Fruit fly (Drosophila melanogaster) whole organism, embryonic: ENCODE measurements around the gene jv.

Experiments used
- B-H1 ChIP-seq: fragments of 200-800 bp; sonication (Bioruptor generic); IDR thresholded peaks from 3 replicates; pipeline ENCODE4 v1.3.6; 2022; ENCODE audit warnings: missing biosample characterization, missing genetic modification characterization
- B-H2 ChIP-seq: fragments of 200-800 bp; sonication (Bioruptor generic); optimal IDR thresholded peaks from 2 replicates; lab custom pipeline; 2018; ENCODE audit warnings: missing biosample characterization, mild to moderate bottlenecking, missing genetic modification characterization
- BtbVII ChIP-seq: fragments of 200-800 bp; sonication (Bioruptor generic); optimal IDR thresholded peaks from 3 replicates; lab custom pipeline; 2017; ENCODE audit warnings: missing biosample characterization, mild to moderate bottlenecking, missing genetic modification characterization
- CG10147 ChIP-seq: fragments of 200-800 bp; sonication (Bioruptor generic); optimal IDR thresholded peaks from 2 replicates; lab custom pipeline; 2019; ENCODE audit warnings: missing biosample characterization, mild to moderate bottlenecking, missing genetic modification characterization, moderate library complexity
- CG10431 ChIP-seq: fragments of 200-800 bp; sonication (Bioruptor generic); optimal IDR thresholded peaks from 3 replicates; lab custom pipeline; 2018; ENCODE audit warnings: missing biosample characterization, mild to moderate bottlenecking, missing genetic modification characterization
- CG10543 ChIP-seq: fragments of 200-800 bp; sonication (Bioruptor generic); optimal IDR thresholded peaks from 3 replicates; lab custom pipeline; 2017; ENCODE audit warnings: missing biosample characterization, mild to moderate bottlenecking, missing genetic modification characterization, moderate library complexity
- CG10654 ChIP-seq: fragments of 200-800 bp; sonication (Bioruptor generic); optimal IDR thresholded peaks from 2 replicates; lab custom pipeline; 2016; ENCODE audit warnings: missing biosample characterization, missing genetic modification characterization
- CG12071 ChIP-seq: fragments of 200-800 bp; sonication (Bioruptor generic); optimal IDR thresholded peaks from 3 replicates; lab custom pipeline; 2018; ENCODE audit warnings: missing biosample characterization, mild to moderate bottlenecking, missing genetic modification characterization
- CG13296 ChIP-seq: fragments of 200-800 bp; sonication (Bioruptor generic); optimal IDR thresholded peaks from 3 replicates; lab custom pipeline; 2018; ENCODE audit warnings: missing biosample characterization, mild to moderate bottlenecking, missing genetic modification characterization
- CG15514 ChIP-seq: fragments of 200-800 bp; sonication (Bioruptor generic); optimal IDR thresholded peaks from 3 replicates; lab custom pipeline; 2017; ENCODE audit warnings: missing biosample characterization, missing genetic modification characterization, mild to moderate bottlenecking, moderate library complexity, missing genetic modification reagents
- CG15601 ChIP-seq: fragments of 200-800 bp; sonication (Bioruptor generic); optimal IDR thresholded peaks from 3 replicates; lab custom pipeline; 2019; ENCODE audit warnings: missing biosample characterization, mild to moderate bottlenecking, missing genetic modification characterization, moderate library complexity
- CG17359 ChIP-seq: fragments of 200-800 bp; sonication (Bioruptor generic); optimal IDR thresholded peaks from 3 replicates; lab custom pipeline; 2018; ENCODE audit warnings: missing biosample characterization, mild to moderate bottlenecking, missing genetic modification characterization, moderate library complexity
- CG17568 ChIP-seq: fragments of 200-800 bp; sonication (Bioruptor generic); optimal IDR thresholded peaks from 2 replicates; lab custom pipeline; 2018; ENCODE audit warnings: missing biosample characterization, mild to moderate bottlenecking, missing genetic modification characterization, moderate library complexity
- CG18764 ChIP-seq: fragments of 200-800 bp; sonication (Bioruptor generic); optimal IDR thresholded peaks from 3 replicates; lab custom pipeline; 2016; ENCODE audit warnings: missing biosample characterization, missing genetic modification characterization
- CG2129 ChIP-seq: fragments of 200-800 bp; sonication (Bioruptor generic); IDR thresholded peaks from 2 replicates; pipeline ENCODE4 v1.3.6; 2022; ENCODE audit warnings: missing biosample characterization, missing genetic modification characterization; ENCODE audit not compliant: partially characterized antibody
- CG2678 ChIP-seq: fragments of 200-800 bp; sonication (Bioruptor generic); optimal IDR thresholded peaks from 3 replicates; lab custom pipeline; 2019; ENCODE audit warnings: missing biosample characterization, mild to moderate bottlenecking, missing genetic modification characterization, moderate library complexity
- CG3281 ChIP-seq: fragments of 200-800 bp; sonication (Bioruptor generic); optimal IDR thresholded peaks from 3 replicates; lab custom pipeline; 2017; ENCODE audit warnings: missing biosample characterization, mild to moderate bottlenecking, missing genetic modification characterization
- CG43689 ChIP-seq: fragments of 200-800 bp; sonication (Bioruptor generic); IDR thresholded peaks from 2 replicates; pipeline ENCODE4 v1.3.6; 2022; ENCODE audit warnings: missing biosample characterization, missing genetic modification characterization
- CG6175 ChIP-seq: fragments of 200-800 bp; sonication (Bioruptor generic); IDR thresholded peaks from 3 replicates; pipeline ENCODE4 v1.3.6; 2022; ENCODE audit warnings: missing biosample characterization, missing genetic modification characterization
- CG6813 ChIP-seq: fragments of 200-800 bp; sonication (Bioruptor generic); optimal IDR thresholded peaks from 2 replicates; lab custom pipeline; 2017; ENCODE audit warnings: missing biosample characterization, missing genetic modification characterization, mild to moderate bottlenecking, moderate library complexity, missing genetic modification reagents
- CG8089 ChIP-seq: fragments of 200-800 bp; sonication (Bioruptor generic); optimal IDR thresholded peaks from 3 replicates; lab custom pipeline; 2016; ENCODE audit warnings: missing biosample characterization, missing genetic modification characterization
- CG8290 ChIP-seq, 3 experiments: fragments of 200-800 bp; sonication (Bioruptor generic); optimal IDR thresholded peaks; 2 replicates each; lab custom pipeline; 2016 to 2019; ENCODE audit warnings: missing biosample characterization in 3 of 3, missing genetic modification characterization in 3 of 3, mild to moderate bottlenecking in 2 of 3, moderate library complexity in 1 of 3
- CG8359 ChIP-seq: fragments of 200-800 bp; sonication (Bioruptor generic); optimal IDR thresholded peaks from 2 replicates; lab custom pipeline; 2017; ENCODE audit warnings: missing biosample characterization, mild to moderate bottlenecking, missing genetic modification characterization, borderline replicate concordance
- CG8924 ChIP-seq: fragments of 200-800 bp; optimal IDR thresholded peaks from 3 replicates; lab custom pipeline; 2019; ENCODE audit warnings: missing biosample characterization, mild to moderate bottlenecking, missing genetic modification characterization, moderate library complexity
- CrebB ChIP-seq: fragments of 200-800 bp; sonication (Bioruptor generic); optimal IDR thresholded peaks from 3 replicates; lab custom pipeline; 2018; ENCODE audit warnings: missing biosample characterization, mild to moderate bottlenecking, missing genetic modification characterization
- HLH3B ChIP-seq: fragments of 200-800 bp; sonication (Bioruptor generic); IDR thresholded peaks from 2 replicates; pipeline ENCODE4 v1.3.6; 2022; ENCODE audit warnings: missing biosample characterization, missing genetic modification characterization
- HmgD ChIP-seq: fragments of 200-800 bp; sonication (Bioruptor generic); optimal IDR thresholded peaks from 3 replicates; lab custom pipeline; 2016; ENCODE audit warnings: missing biosample characterization, missing genetic modification characterization
- HmgZ ChIP-seq: fragments of 200-800 bp; sonication (Bioruptor generic); optimal IDR thresholded peaks from 2 replicates; lab custom pipeline; 2018; ENCODE audit warnings: missing biosample characterization, mild to moderate bottlenecking, missing genetic modification characterization
- Hmr ChIP-seq: fragments of 200-800 bp; sonication (Bioruptor generic); optimal IDR thresholded peaks from 3 replicates; lab custom pipeline; 2017; ENCODE audit warnings: mild to moderate bottlenecking, missing biosample characterization, missing genetic modification reagents, missing genetic modification characterization
- Lim3 ChIP-seq: fragments of 200-800 bp; sonication (Bioruptor generic); IDR thresholded peaks from 2 replicates; pipeline ENCODE4 v1.3.6; 2022; ENCODE audit warnings: missing biosample characterization, missing genetic modification characterization
- MTF-1 ChIP-seq: fragments of 200-800 bp; sonication (Bioruptor generic); optimal IDR thresholded peaks from 2 replicates; lab custom pipeline; 2018; ENCODE audit warnings: missing biosample characterization, mild to moderate bottlenecking, missing genetic modification characterization, borderline replicate concordance
- NC2β ChIP-seq: fragments of 200-800 bp; sonication (Bioruptor generic); optimal IDR thresholded peaks from 2 replicates; lab custom pipeline; 2016; ENCODE audit warnings: missing biosample characterization, missing genetic modification characterization
- Optix ChIP-seq: fragments of 200-800 bp; sonication (Bioruptor generic); IDR thresholded peaks from 3 replicates; pipeline ENCODE4 v1.3.6; 2022; ENCODE audit warnings: missing biosample characterization, missing genetic modification characterization
- Sox100B ChIP-seq: fragments of 200-800 bp; sonication (Bioruptor generic); optimal IDR thresholded peaks from 3 replicates; lab custom pipeline; 2018; ENCODE audit warnings: missing biosample characterization, mild to moderate bottlenecking, missing genetic modification characterization
- Sox102F ChIP-seq: fragments of 200-800 bp; sonication (Bioruptor generic); optimal IDR thresholded peaks from 2 replicates; lab custom pipeline; 2018; ENCODE audit warnings: missing biosample characterization, mild to moderate bottlenecking, missing genetic modification characterization, moderate library complexity
- ac ChIP-seq: fragments of 200-800 bp; sonication (Bioruptor generic); optimal IDR thresholded peaks from 3 replicates; lab custom pipeline; 2017; ENCODE audit warnings: missing biosample characterization, mild to moderate bottlenecking, missing genetic modification characterization
- btn ChIP-seq: fragments of 200-800 bp; sonication (Bioruptor generic); optimal IDR thresholded peaks from 2 replicates; lab custom pipeline; 2016; ENCODE audit warnings: missing biosample characterization, missing genetic modification characterization
- cwo ChIP-seq: fragments of 200-800 bp; sonication (Bioruptor generic); optimal IDR thresholded peaks from 3 replicates; lab custom pipeline; 2017; ENCODE audit warnings: missing biosample characterization, missing genetic modification characterization, mild to moderate bottlenecking, moderate library complexity, missing genetic modification reagents
- da ChIP-seq: fragments of 200-800 bp; sonication (Bioruptor generic); optimal IDR thresholded peaks from 2 replicates; lab custom pipeline; 2016; ENCODE audit warnings: missing biosample characterization, missing genetic modification characterization
- dmrt99B ChIP-seq: fragments of 200-800 bp; sonication (Bioruptor generic); optimal IDR thresholded peaks from 2 replicates; lab custom pipeline; 2018; ENCODE audit warnings: missing biosample characterization, mild to moderate bottlenecking, missing genetic modification characterization, moderate library complexity
- fd102C ChIP-seq: fragments of 200-800 bp; sonication (Bioruptor generic); optimal IDR thresholded peaks from 2 replicates; lab custom pipeline; 2018; ENCODE audit warnings: missing biosample characterization, mild to moderate bottlenecking, missing genetic modification characterization, moderate library complexity
- gro ChIP-seq: fragments of 200-800 bp; sonication (Bioruptor generic); optimal IDR thresholded peaks from 2 replicates; lab custom pipeline; 2016; ENCODE audit warnings: missing biosample characterization, missing genetic modification characterization
- inv ChIP-seq: fragments of 200-800 bp; sonication (Bioruptor generic); IDR thresholded peaks from 2 replicates; pipeline ENCODE4 v1.3.6; 2022; ENCODE audit warnings: missing biosample characterization, missing genetic modification characterization; ENCODE audit not compliant: partially characterized antibody
- lbe ChIP-seq: fragments of 200-800 bp; sonication (Bioruptor generic); optimal IDR thresholded peaks from 2 replicates; lab custom pipeline; 2016; ENCODE audit warnings: missing biosample characterization, mild to moderate bottlenecking, missing genetic modification characterization
- luna ChIP-seq: fragments of 200-800 bp; sonication (Bioruptor generic); optimal IDR thresholded peaks from 2 replicates; lab custom pipeline; 2016; ENCODE audit warnings: missing biosample characterization, missing genetic modification characterization
- mirr ChIP-seq: fragments of 200-800 bp; sonication (Bioruptor generic); optimal IDR thresholded peaks from 3 replicates; lab custom pipeline; 2018; ENCODE audit warnings: missing biosample characterization, mild to moderate bottlenecking, missing genetic modification characterization
- pfk ChIP-seq: fragments of 200-800 bp; sonication (Bioruptor generic); optimal IDR thresholded peaks from 2 replicates; lab custom pipeline; 2018; ENCODE audit warnings: missing biosample characterization, mild to moderate bottlenecking, missing genetic modification characterization, moderate library complexity
- repo ChIP-seq: fragments of 200-800 bp; sonication (Bioruptor generic); optimal IDR thresholded peaks from 2 replicates; lab custom pipeline; 2016; ENCODE audit warnings: missing biosample characterization, missing genetic modification characterization
- sens ChIP-seq: fragments of 200-800 bp; sonication (Bioruptor generic); peaks from one replicate; lab custom pipeline; 2016; ENCODE audit warnings: missing biosample characterization, missing genetic modification characterization
- stc ChIP-seq: fragments of 200-800 bp; sonication (Bioruptor generic); IDR thresholded peaks from 2 replicates; pipeline ENCODE4 v1.3.6; 2022; ENCODE audit warnings: missing biosample characterization, missing genetic modification characterization

jv gene

DNA sequence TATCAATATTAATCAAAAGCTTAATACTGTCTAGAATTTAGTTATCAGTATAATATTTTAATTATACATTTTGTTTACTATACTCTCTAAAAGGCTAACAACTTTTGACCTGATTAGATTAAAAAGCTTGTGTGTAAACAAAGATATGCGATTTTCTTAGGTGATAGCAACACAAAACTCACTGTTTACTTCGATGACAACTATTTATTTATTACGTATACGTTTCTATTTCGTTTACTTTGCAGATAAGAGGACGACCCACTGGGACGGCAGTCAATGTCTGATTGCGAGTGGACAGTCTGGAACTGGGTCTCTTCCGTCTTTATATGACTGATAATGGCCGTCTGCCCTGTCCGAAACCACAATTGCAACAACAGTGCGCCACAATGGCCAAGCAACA, 66.5 kb downstream of the jv start (continued):
- no peak for TF ChIP-seq CG8089 (GFP tag; lab: Kevin White, UChicago)
- TF ChIP-seq Optix (GFP tag; lab: Robert Waterston, UW) = no peak
- TF ChIP-seq BtbVII (GFP tag; lab: Kevin White, UChicago) = peak; percentile 75
- no peak for TF ChIP-seq CG2129 (GFP tag; lab: Robert Waterston, UW)
- peak; percentile 64 for TF ChIP-seq CG2678 (tag; lab: Kevin White, UChicago)
- TF ChIP-seq MTF-1 (GFP tag; lab: Kevin White, UChicago) = peak; percentile 50
- TF ChIP-seq CG17359 (tag; lab: Kevin White, UChicago) = peak; percentile 52
- TF ChIP-seq HmgD (GFP tag; lab: Kevin White, UChicago) = no peak
- no peak for TF ChIP-seq lbe (GFP tag; lab: Kevin White, UChicago)
- no peak for TF ChIP-seq btn (GFP tag; lab: Kevin White, UChicago)
- no peak for TF ChIP-seq stc (GFP tag; lab: Robert Waterston, UW)
- peak; percentile 33 for TF ChIP-seq CG3281 (GFP tag; lab: Kevin White, UChicago)
- peak; percentile 54 for TF ChIP-seq Hmr (GFP tag; lab: Kevin White, UChicago)
- TF ChIP-seq inv (GFP tag; lab: Robert Waterston, UW) = no peak
- TF ChIP-seq Lim3 (GFP tag; lab: Robert Waterston, UW) = no peak
- TF ChIP-seq pfk (GFP tag; lab: Kevin White, UChicago) = peak; percentile 14
- TF ChIP-seq CG10543 (GFP tag; lab: Kevin White, UChicago) = peak; percentile 62
- no peak for TF ChIP-seq B-H2
- TF ChIP-seq CG10147 (GFP tag; lab: Kevin White, UChicago) = peak; percentile 12
- TF ChIP-seq da (GFP tag; lab: Kevin White, UChicago) = no peak
- TF ChIP-seq CG18764 = no peak
- TF ChIP-seq ac (GFP tag; lab: Kevin White, UChicago) = no peak
- TF ChIP-seq dmrt99B (tag; lab: Kevin White, UChicago) = peak; percentile 28
- TF ChIP-seq CG12071 (GFP tag; lab: Kevin White, UChicago) = peak; percentile 28
- peak; percentile 10 for TF ChIP-seq CG8924 (tag; lab: Kevin White, UChicago)
- no peak for TF ChIP-seq luna (GFP tag; lab: Kevin White, UChicago)
- TF ChIP-seq CrebB (tag; lab: Kevin White, UChicago) = peak; percentile 50
- no peak for TF ChIP-seq repo
- TF ChIP-seq CG6813 = peak; percentile 69
- peak; percentile 29 for TF ChIP-seq CG10654 (GFP tag; lab: Kevin White, UChicago)
- TF ChIP-seq mirr (GFP tag; lab: Kevin White, UChicago) = peak; percentile 81
- peak; percentile 10 for TF ChIP-seq cwo
- TF ChIP-seq CG6175 (GFP tag; lab: Robert Waterston, UW) = no peak
- peak; percentile 53 for TF ChIP-seq Sox100B (GFP tag; lab: Kevin White, UChicago)
- TF ChIP-seq B-H1 = no peak
- TF ChIP-seq Sox102F = no peak
- no peak for TF ChIP-seq NC2β (GFP tag; lab: Kevin White, UChicago)
- TF ChIP-seq CG8359 (GFP tag; lab: Kevin White, UChicago) = peak; percentile 5
- no peak for TF ChIP-seq gro (GFP tag; lab: Kevin White, UChicago)
- peak; percentile 82 for TF ChIP-seq CG15601 (tag; lab: Kevin White, UChicago)
- TF ChIP-seq CG15514 = peak; percentile 17
- no peak for TF ChIP-seq CG8290 (GFP tag; optimal IDR thresholded peaks at IDR 0.05; lab: Kevin White, UChicago)
- TF ChIP-seq CG8290 (tag; optimal IDR thresholded peaks at IDR 0.05; lab: Kevin White, UChicago) = peak in 1 of 2 experiments; percentile 17
- peak; percentile 82 for TF ChIP-seq CG17568 (GFP tag; lab: Kevin White, UChicago)
- no peak for TF ChIP-seq CG43689 (GFP tag; lab: Robert Waterston, UW)
- peak; percentile 10 for TF ChIP-seq sens (GFP tag; lab: Kevin White, UChicago)
- TF ChIP-seq fd102C (GFP tag; lab: Kevin White, UChicago) = no peak
- TF ChIP-seq HmgZ = peak; percentile 25
- TF ChIP-seq HLH3B (GFP tag; lab: Robert Waterston, UW) = 0 out of 2 replicates have a peak, but pooled peaks have one; percentile 8
- TF ChIP-seq CG10431 (GFP tag; lab: Kevin White, UChicago) = peak; percentile 37
- TF ChIP-seq CG13296 (GFP tag; lab: Kevin White, UChicago) = peak; percentile 65
